Worm (Caenorhabditis elegans): Measurements from ENCODE around the gene mam-5.

mam-5 gene

ce11 chrV:9987688-9988087, 35.2 kb downstream of the mam-5 start, which contains the start of gene C27H6.8:
Gene C27H6.8 (minus strand): TSS chrV:9987788.
- TF ChIP-seq die-1 (tag; optimal IDR thresholded peaks at IDR 0.05): no peak
- TF ChIP-seq egl-44 (GFP tag; IDR thresholded peaks at IDR 0.05): no peak
- no peak for TF ChIP-seq F57C9.4 (tag; optimal IDR thresholded peaks at IDR 0.05)
- no peak for TF ChIP-seq nhr-27 (tag; optimal IDR thresholded peaks at IDR 0.05)
- TF ChIP-seq lsl-1 (GFP tag; optimal IDR thresholded peaks at IDR 0.05): no peak
- TF ChIP-seq rec-8 (tag; optimal IDR thresholded peaks at IDR 0.05): no peak
- no peak for TF ChIP-seq F52B5.7 (tag; optimal IDR thresholded peaks at IDR 0.05)
- TF ChIP-seq lag-1 (GFP tag; IDR thresholded peaks at IDR 0.05): no peak
- no peak for TF ChIP-seq cebp-1 (GFP tag; IDR thresholded peaks at IDR 0.05)
- no peak for TF ChIP-seq cebp-1 (tag; optimal IDR thresholded peaks at IDR 0.05)
- no peak for TF ChIP-seq ztf-26 (tag; optimal IDR thresholded peaks at IDR 0.05)

ce11 chrV:9991610-9992009, 39.1 kb downstream of the mam-5 start, which contains the start of the genes rde-1 and trpp-6:
Gene rde-1 (minus strand): TSS chrV:9991642.
Gene trpp-6 (plus strand): TSS chrV:9991895.
- TF ChIP-seq nhr-120 (GFP tag; IDR thresholded peaks at IDR 0.05): no peak
- TF ChIP-seq T26A5.8 (tag; optimal IDR thresholded peaks at IDR 0.05): no peak
- TF ChIP-seq ztf-25 (GFP tag; IDR thresholded peaks at IDR 0.05): no peak
- no peak for TF ChIP-seq zfh-2 (GFP tag; conservative IDR thresholded peaks at IDR 0.05)
- TF ChIP-seq nfya-1 (tag; optimal IDR thresholded peaks at IDR 0.05; ENCODE audit: borderline replicate concordance, insufficient read depth): no peak
- no peak for TF ChIP-seq ets-4 (GFP tag; optimal IDR thresholded peaks at IDR 0.05)
- TF ChIP-seq madf-3 (GFP tag; IDR thresholded peaks at IDR 0.05): no peak
- TF ChIP-seq Y53G8AR.9 (GFP tag; conservative IDR thresholded peaks at IDR 0.05): no peak
- no peak for TF ChIP-seq B0019.2 (GFP tag; conservative IDR thresholded peaks at IDR 0.05)
- TF ChIP-seq madf-10 (tag; optimal IDR thresholded peaks at IDR 0.05): no peak
- no peak for TF ChIP-seq F22D6.2 (tag; optimal IDR thresholded peaks at IDR 0.05)
- no peak for TF ChIP-seq lag-1 (GFP tag; IDR thresholded peaks at IDR 0.05)
- TF ChIP-seq ceh-91 (GFP tag; IDR thresholded peaks at IDR 0.05): no peak
- no peak for TF ChIP-seq ccch-3 (GFP tag; optimal IDR thresholded peaks at IDR 0.05)
- no peak for TF ChIP-seq C17E4.6 (GFP tag; IDR thresholded peaks at IDR 0.05)
- no peak for TF ChIP-seq F52B5.7 (tag; optimal IDR thresholded peaks at IDR 0.05)
- TF ChIP-seq hmg-1.2 (GFP tag; IDR thresholded peaks at IDR 0.05): no peak

DNA sequence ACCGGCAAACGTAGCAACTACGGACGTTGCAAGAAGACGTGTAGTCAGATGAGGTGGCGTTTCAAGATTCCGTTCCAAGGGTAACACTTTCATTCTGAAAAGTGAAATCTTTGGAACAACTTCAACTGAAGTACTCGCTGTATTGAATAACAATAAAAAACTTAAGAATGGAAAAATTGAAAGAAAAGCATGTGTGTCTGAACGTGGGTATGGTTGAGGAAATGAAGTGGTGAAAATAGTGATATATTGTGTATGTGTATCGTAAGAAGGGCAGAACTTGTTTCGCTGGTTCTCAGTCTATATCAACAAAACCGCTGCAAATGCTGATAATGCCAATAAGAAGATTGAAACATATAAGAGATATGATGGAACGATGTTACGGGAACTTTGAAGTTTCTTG, 43.3 kb downstream of the mam-5 start, which contains the start of gene K08H10.6:
Gene K08H10.6, minus strand, starts transcription at position 101 of the 400 bp plus-strand sequence.
- TF ChIP-seq akir-1 (GFP tag; optimal IDR thresholded peaks at IDR 0.05) (no peak), ama-1 (optimal IDR thresholded peaks at IDR 0.05) (no peak), ama-1 (GFP tag; optimal IDR thresholded peaks at IDR 0.05) (no peak), rcor-1 (GFP tag; IDR thresholded peaks at IDR 0.05) (no peak), ztf-26 (tag; optimal IDR thresholded peaks at IDR 0.05) (no peak)

ce11 chrV:10000760-10001159, 48.3 kb downstream of the mam-5 start, which contains the start of gene K08H10.10:
Gene K08H10.10 (plus strand): TSS chrV:10001060.
- TF ChIP-seq nhr-80 (tag; optimal IDR thresholded peaks at IDR 0.05) (no peak), Y67H2A.10 (GFP tag; conservative IDR thresholded peaks at IDR 0.05) (no peak), dpl-1 (GFP tag; optimal IDR thresholded peaks at IDR 0.05) (no peak), snpc-1.3 (tag; optimal IDR thresholded peaks at IDR 0.05; ENCODE audit: insufficient read depth) (no peak), zim-3 (tag; optimal IDR thresholded peaks at IDR 0.05) (no peak), snpc-3.4 (tag; optimal IDR thresholded peaks at IDR 0.05) (no peak), mel-28 (tag; optimal IDR thresholded peaks at IDR 0.05; ENCODE audit: borderline replicate concordance) (no peak), lin-54 (GFP tag; optimal IDR thresholded peaks at IDR 0.05) (no peak), F55B11.4 (tag; optimal IDR thresholded peaks at IDR 0.05; ENCODE audit: borderline replicate concordance, insufficient read depth) (no peak), madf-10 (tag; optimal IDR thresholded peaks at IDR 0.05) (no peak), nhr-179 (tag; optimal IDR thresholded peaks at IDR 0.05) (no peak), C17E4.6 (GFP tag; IDR thresholded peaks at IDR 0.05) (no peak), lir-1 (GFP tag; conservative IDR thresholded peaks at IDR 0.05) (no peak), rec-8 (tag; optimal IDR thresholded peaks at IDR 0.05) (no peak)
